Worm (Caenorhabditis elegans) whole organism, L1 larva: ENCODE data around the gene F13H10.5.

Experiments used
- Y116A8C.19 ChIP-seq: sonication (generic microtip); optimal IDR thresholded peaks from 2 replicates; lab custom pipeline; 2016; ENCODE audit warnings: missing compliant biosample characterization, missing genetic modification characterization, borderline replicate concordance
- fkh-10 ChIP-seq: sonication (generic microtip); optimal IDR thresholded peaks from 2 replicates; lab custom pipeline; 2017; ENCODE audit warnings: missing biosample characterization, missing genetic modification reagents, missing genetic modification characterization
- lin-13 ChIP-seq: fragments of 150-350 bp; optimal IDR thresholded peaks from 2 replicates; lab custom pipeline; 2014; ENCODE audit warnings: missing biosample characterization, missing genetic modification reagents, missing genetic modification characterization
- mdl-1 ChIP-seq, 2 experiments: fragments of 150-350 bp; optimal IDR thresholded peaks; 2 replicates each; lab custom pipeline; 2014 to 2017; ENCODE audit warnings: missing biosample characterization in 2 of 2, missing genetic modification characterization in 2 of 2, inconsistent platforms in 1 of 2
- nhr-28 ChIP-seq: fragments of 150-350 bp; optimal IDR thresholded peaks from 2 replicates; lab custom pipeline; 2014; ENCODE audit warnings: missing biosample characterization, missing genetic modification characterization
- unc-62 ChIP-seq: fragments of 150-350 bp; optimal IDR thresholded peaks from 2 replicates; lab custom pipeline; 2014; ENCODE audit warnings: missing biosample characterization, missing genetic modification reagents, missing genetic modification characterization
- zip-4 ChIP-seq: fragments of 200-800 bp; sonication (Bioruptor generic); optimal IDR thresholded peaks from 2 replicates; lab custom pipeline; 2018; ENCODE audit warnings: mild to moderate bottlenecking, missing genetic modification characterization, moderate library complexity, missing compliant biosample characterization
- ztf-11 ChIP-seq, 2 experiments: sonication (generic microtip); optimal IDR thresholded peaks; 2 replicates each; lab custom pipeline; 2016 to 2017; ENCODE audit warnings: missing genetic modification characterization in 2 of 2, missing biosample characterization in 1 of 2, missing compliant biosample characterization in 1 of 2
- ztf-4 ChIP-seq: fragments of 150-350 bp; optimal IDR thresholded peaks from 2 replicates; lab custom pipeline; 2014; ENCODE audit warnings: missing biosample characterization, missing genetic modification characterization

ce11 chrIV:10990699-10991098, at the start of gene F13H10.5:
- TF ChIP-seq mdl-1 (tag; optimal IDR thresholded peaks at IDR 0.05; lab: Kevin White, UChicago) (no peak), Y116A8C.19 (tag; lab: Kevin White, UChicago) (no peak), lin-13 (GFP tag; lab: Kevin White, UChicago) (no peak), nhr-28 (no peak), unc-62 (GFP tag; lab: Kevin White, UChicago) (no peak), ztf-4 (tag; lab: Kevin White, UChicago) (no peak), zip-4 (no peak), ztf-11 (tag; optimal IDR thresholded peaks at IDR 0.05; lab: Kevin White, UChicago) (no peak), fkh-10 (no peak)
